Worm (Caenorhabditis elegans) whole organism, mixed stage, embryonic: Measurements from ENCODE around the gene T15B7.15.

Experiments
- blmp-1 ChIP-seq: fragments of 150-350 bp; optimal IDR thresholded peaks from 2 replicates; lab custom pipeline; 2014; ENCODE audit warnings: missing biosample characterization, missing genetic modification characterization
- ces-1 ChIP-seq: fragments of 150-350 bp; optimal IDR thresholded peaks from 2 replicates; lab custom pipeline; 2014; ENCODE audit warnings: missing biosample characterization, missing genetic modification reagents, missing genetic modification characterization
- elt-3 ChIP-seq: fragments of 150-350 bp; optimal IDR thresholded peaks from 2 replicates; lab custom pipeline; 2014; ENCODE audit warnings: missing biosample characterization, missing genetic modification characterization
- lin-13 ChIP-seq: fragments of 150-350 bp; optimal IDR thresholded peaks from 2 replicates; lab custom pipeline; 2014; ENCODE audit warnings: missing biosample characterization, missing genetic modification characterization
- mep-1 ChIP-seq: fragments of 150-350 bp; optimal IDR thresholded peaks from 2 replicates; lab custom pipeline; 2017; ENCODE audit warnings: missing biosample characterization, missing genetic modification reagents, missing genetic modification characterization, inconsistent platforms
- nhr-12 ChIP-seq: fragments of 150-350 bp; optimal IDR thresholded peaks from 2 replicates; lab custom pipeline; 2014; ENCODE audit warnings: missing biosample characterization, missing genetic modification characterization
- nhr-2 ChIP-seq: fragments of 150-350 bp; optimal IDR thresholded peaks from 2 replicates; lab custom pipeline; 2014; ENCODE audit warnings: missing biosample characterization, missing genetic modification characterization
- nhr-237 ChIP-seq: fragments of 150-350 bp; optimal IDR thresholded peaks from 2 replicates; lab custom pipeline; 2014; ENCODE audit warnings: missing biosample characterization, missing genetic modification characterization
- nhr-76 ChIP-seq: sonication (generic microtip); optimal IDR thresholded peaks from 2 replicates; lab custom pipeline; 2017; ENCODE audit warnings: missing biosample characterization, missing genetic modification characterization
- pha-4 ChIP-seq: fragments of 150-350 bp; optimal IDR thresholded peaks from 2 replicates; lab custom pipeline; 2018; ENCODE audit warnings: missing biosample characterization, missing genetic modification reagents, missing genetic modification characterization
- snpc-4 ChIP-seq: fragments of 150-350 bp; optimal IDR thresholded peaks from 2 replicates; lab custom pipeline; 2014; ENCODE audit warnings: missing biosample characterization, missing genetic modification characterization
- sptf-1 ChIP-seq: sonication (generic microtip); optimal IDR thresholded peaks from 2 replicates; lab custom pipeline; 2017; ENCODE audit warnings: mild to moderate bottlenecking, missing genetic modification characterization, moderate library complexity, missing compliant biosample characterization
- unc-62 ChIP-seq: fragments of 150-350 bp; optimal IDR thresholded peaks from 2 replicates; lab custom pipeline; 2014; ENCODE audit warnings: missing biosample characterization, missing genetic modification reagents, missing genetic modification characterization

DNA sequence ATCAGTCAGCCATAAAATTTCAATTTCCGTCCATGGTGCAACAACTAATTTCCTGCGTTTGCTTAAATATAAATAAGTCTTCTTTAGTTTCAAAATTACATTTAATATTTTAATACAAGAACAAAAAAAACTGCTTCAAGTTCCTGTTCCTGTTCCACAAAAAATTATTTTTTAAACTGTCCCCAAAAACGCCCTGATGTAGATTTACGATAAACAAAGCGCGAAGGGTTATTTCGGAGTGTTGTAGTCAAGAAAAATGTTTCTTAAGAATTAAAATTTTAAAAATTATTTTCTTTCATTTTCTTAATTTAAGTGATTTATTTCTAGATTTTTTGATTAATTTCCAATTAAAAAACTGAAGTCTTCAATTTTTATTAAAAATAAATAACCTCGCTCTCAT lies at the start of gene T15B7.15:
- TF ChIP-seq snpc-4 (tag; lab: Kevin White, UChicago) (no peak), sptf-1 (tag; lab: Kevin White, UChicago) (no peak), nhr-12 (no peak), unc-62 (no peak), pha-4 (tag; lab: Kevin White, UChicago) (no peak), blmp-1 (tag; lab: Kevin White, UChicago) (no peak), nhr-237 (tag; lab: Kevin White, UChicago) (no peak), nhr-76 (tag; lab: Kevin White, UChicago) (no peak), nhr-2 (no peak), ces-1 (GFP tag; lab: Kevin White, UChicago) (no peak), elt-3 (tag; lab: Kevin White, UChicago) (no peak), mep-1 (no peak), lin-13 (tag; lab: Kevin White, UChicago) (no peak)
